Fruit fly (Drosophila melanogaster) S2 (cell line): ENCODE results near the gene ATPsynD.

Experiments used
- CG8478 ChIP-seq: fragments of >200 bp; optimal IDR thresholded peaks from 2 replicates; lab custom pipeline; 2018
- CTCF ChIP-seq, 2 experiments: fragments of >200 bp; optimal IDR thresholded peaks; 2 replicates each; lab custom pipeline; 2018

DNA sequence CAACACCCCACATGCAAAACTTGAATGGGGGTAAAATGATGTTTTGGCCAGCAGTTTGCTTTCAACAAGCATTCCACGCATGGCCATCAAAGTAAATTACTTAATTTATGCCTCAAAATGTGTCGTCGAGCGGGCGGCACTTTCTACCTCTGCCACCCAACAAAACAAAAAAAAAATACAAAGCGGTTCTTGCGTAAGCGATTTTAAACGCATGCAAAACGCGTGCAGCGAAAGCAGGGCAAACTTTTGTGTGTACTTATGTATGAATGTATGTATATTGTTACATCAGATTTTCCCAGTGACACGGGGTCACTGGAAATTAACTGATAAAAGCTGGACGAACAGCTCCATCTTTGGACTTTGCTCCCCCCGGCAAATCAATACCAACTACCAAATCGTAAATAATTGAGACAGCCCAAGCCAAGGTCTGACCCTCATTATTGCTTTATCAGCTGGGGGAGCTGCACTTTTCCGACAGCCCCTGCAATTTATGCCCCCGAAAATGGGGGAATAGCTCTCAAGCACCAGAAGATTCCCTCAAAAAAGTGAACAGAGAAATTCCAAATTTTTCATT is 6.6 kb downstream of the ATPsynD start:
- TF ChIP-seq CTCF (optimal IDR thresholded peaks at IDR 0.05; lab: Kevin White, UChicago) (no peak), CG8478 (lab: Kevin White, UChicago) (no peak)
